Worm (Caenorhabditis elegans) whole organism, young adult: ENCODE data around the gene K05F1.9.

ENCODE experiments used
- C17E4.6 ChIP-seq: fragments of 200-800 bp; sonication (Bioruptor generic); IDR thresholded peaks from 2 replicates; pipeline ENCODE4 v1.3.6; 2022; ENCODE audit warnings: missing genetic modification reagents, missing genetic modification characterization, missing compliant biosample characterization
- ceh-40 ChIP-seq: fragments of 200-800 bp; sonication (Bioruptor generic); IDR thresholded peaks from 2 replicates; pipeline ENCODE4 v1.3.6; 2022; ENCODE audit warnings: missing genetic modification characterization, missing compliant biosample characterization
- mxl-1 ChIP-seq: sonication (generic microtip); optimal IDR thresholded peaks from 2 replicates; lab custom pipeline; 2016; ENCODE audit warnings: missing genetic modification characterization, missing compliant biosample characterization

- no peak for TF ChIP-seq ceh-40 (GFP tag; lab: Robert Waterston, UW)
- no peak for TF ChIP-seq C17E4.6 (GFP tag; lab: Robert Waterston, UW)
- no peak for TF ChIP-seq mxl-1 (tag; lab: Kevin White, UChicago)
These were observed 29.0 kb upstream of the K05F1.9 start, which contains the start of gene col-74 for ce11 chrII:5829940-5830424.
